Worm (Caenorhabditis elegans): Measurements from ENCODE around the gene C14A6.13.

Gene C14A6.13

DNA sequence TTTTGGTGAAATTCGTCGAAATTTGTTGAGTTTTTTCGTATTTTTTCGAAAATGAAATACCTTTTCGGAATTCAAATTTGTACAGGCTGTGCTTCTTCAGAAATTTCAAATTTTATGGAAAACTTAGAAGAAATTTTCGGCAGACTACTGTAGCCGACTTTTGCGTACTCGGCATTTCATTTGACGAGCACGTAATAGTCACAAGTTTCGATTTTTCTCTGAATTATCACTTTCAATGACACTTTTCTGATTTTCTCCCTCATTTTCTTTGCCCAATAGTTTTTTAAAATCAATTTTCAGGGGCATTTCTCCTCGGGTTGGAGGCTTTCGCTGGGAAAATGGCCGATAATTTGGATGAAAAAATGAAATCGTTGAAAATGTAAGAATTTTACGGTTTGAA is 37.5 kb downstream of the C14A6.13 start, which contains the start of gene fbxa-107:
TSS of gene fbxa-107 (plus strand) at position 301 of the 400 bp plus-strand sequence.
- TF ChIP-seq ama-1 (optimal IDR thresholded peaks at IDR 0.05) = no peak
- TF ChIP-seq ceh-36 (tag; optimal IDR thresholded peaks at IDR 0.05) = no peak
- TF ChIP-seq scrt-1 (GFP tag; IDR thresholded peaks at IDR 0.05) = no peak
